Fruit fly (Drosophila melanogaster) whole organism, pupa: Measurements from ENCODE around the gene CG34290.

ENCODE experiments used
- CG10348 ChIP-seq: fragments of 200-800 bp; sonication (Bioruptor generic); IDR thresholded peaks from 2 replicates; pipeline ENCODE4 v1.3.6; 2022; ENCODE audit warnings: missing biosample characterization, missing genetic modification characterization
- CG13204 ChIP-seq: fragments of 200-800 bp; sonication (Bioruptor generic); optimal IDR thresholded peaks from 2 replicates; lab custom pipeline; 2018; ENCODE audit warnings: missing biosample characterization, mild to moderate bottlenecking, missing genetic modification characterization, moderate library complexity
- CG14655 ChIP-seq: fragments of 200-800 bp; sonication (Bioruptor generic); optimal IDR thresholded peaks from 3 replicates; lab custom pipeline; 2017; ENCODE audit warnings: mild to moderate bottlenecking, missing biosample characterization, missing genetic modification reagents, missing genetic modification characterization
- CG17806 ChIP-seq: fragments of 200-800 bp; sonication (Bioruptor generic); optimal IDR thresholded peaks from 2 replicates; lab custom pipeline; 2018; ENCODE audit warnings: missing biosample characterization, mild to moderate bottlenecking, missing genetic modification characterization, moderate library complexity
- CG32121 ChIP-seq: fragments of 200-800 bp; sonication (Bioruptor generic); IDR thresholded peaks from 2 replicates; pipeline ENCODE4 v1.3.6; 2022; ENCODE audit warnings: missing biosample characterization, missing genetic modification characterization
- CG34367 ChIP-seq: fragments of 200-800 bp; sonication (Bioruptor generic); optimal IDR thresholded peaks from 2 replicates; lab custom pipeline; 2018; ENCODE audit warnings: missing biosample characterization, mild to moderate bottlenecking, missing genetic modification characterization
- CG8301 ChIP-seq: fragments of 200-800 bp; sonication (Bioruptor generic); optimal IDR thresholded peaks from 2 replicates; lab custom pipeline; 2018; ENCODE audit warnings: missing biosample characterization, mild to moderate bottlenecking, missing genetic modification characterization
- CG9948 ChIP-seq: fragments of 200-800 bp; sonication (Bioruptor generic); optimal IDR thresholded peaks from 2 replicates; lab custom pipeline; 2018; ENCODE audit warnings: missing biosample characterization, mild to moderate bottlenecking, missing genetic modification characterization, moderate library complexity
- D1 ChIP-seq: fragments of 200-800 bp; sonication (Bioruptor generic); optimal IDR thresholded peaks from 2 replicates; lab custom pipeline; 2018; ENCODE audit warnings: missing biosample characterization, mild to moderate bottlenecking, missing genetic modification characterization, moderate library complexity
- EcR ChIP-seq: fragments of 200-800 bp; sonication (Bioruptor generic); optimal IDR thresholded peaks from 3 replicates; lab custom pipeline; 2019; ENCODE audit warnings: missing biosample characterization, missing genetic modification characterization, mild to moderate bottlenecking, moderate library complexity, missing genetic modification reagents
- Ets98B ChIP-seq: fragments of 200-800 bp; sonication (Bioruptor generic); IDR thresholded peaks from 2 replicates; pipeline ENCODE4 v1.3.6; 2022; ENCODE audit warnings: missing biosample characterization, missing genetic modification characterization
- gl ChIP-seq: fragments of 200-800 bp; sonication (Bioruptor generic); optimal IDR thresholded peaks from 2 replicates; lab custom pipeline; 2018; ENCODE audit warnings: missing biosample characterization, mild to moderate bottlenecking, missing genetic modification characterization

dm6 chr3R:24262923-24263322 is 26.7 kb downstream of the CG34290 start:
- no peak for TF ChIP-seq CG9948 (tag; lab: Kevin White, UChicago)
- TF ChIP-seq EcR (GFP tag; lab: Kevin White, UChicago), result no peak
- no peak for TF ChIP-seq CG10348 (GFP tag; lab: Robert Waterston, UW)
- no peak for TF ChIP-seq CG34367 (tag; lab: Kevin White, UChicago)
- no peak for TF ChIP-seq CG32121 (GFP tag; lab: Robert Waterston, UW)
- TF ChIP-seq Ets98B (GFP tag; lab: Robert Waterston, UW), result no peak
- no peak for TF ChIP-seq gl
- no peak for TF ChIP-seq CG14655 (GFP tag; lab: Kevin White, UChicago)
- no peak for TF ChIP-seq CG13204 (GFP tag; lab: Kevin White, UChicago)
- TF ChIP-seq CG8301 (tag; lab: Kevin White, UChicago), result no peak
- no peak for TF ChIP-seq D1 (tag; lab: Kevin White, UChicago)
- TF ChIP-seq CG17806 (tag; lab: Kevin White, UChicago), result no peak
